Worm (Caenorhabditis elegans): Measurements from ENCODE around the gene sre-52.

ce11 chrII:12386781-12387180, 51.3 kb downstream of the sre-52 start, which contains the start of gene sre-42:
- TF ChIP-seq mdl-1 (tag; optimal IDR thresholded peaks at IDR 0.05) (no peak), nhr-12 (tag; optimal IDR thresholded peaks at IDR 0.05) (no peak), skn-1 (tag; optimal IDR thresholded peaks at IDR 0.05) (no peak), lin-11 (tag; optimal IDR thresholded peaks at IDR 0.05) (no peak)
